Worm (Caenorhabditis elegans) whole organism, L3 larva: ENCODE data around the gene C14C11.7.

ENCODE experiments used
- elt-3 ChIP-seq, 3 experiments: fragments of 150-350 bp in 1 of 3; sonication (generic microtip) in 2 of 3; optimal IDR thresholded peaks; 2 replicates in 2 of 3; 4 replicates in 1 of 3; lab custom pipeline; 2014 to 2017; ENCODE audit warnings: missing biosample characterization in 3 of 3, missing genetic modification characterization in 3 of 3
- fos-1 ChIP-seq: fragments of 150-350 bp; optimal IDR thresholded peaks from 2 replicates; lab custom pipeline; 2014; ENCODE audit warnings: missing biosample characterization, missing genetic modification characterization
- jun-1 ChIP-seq: fragments of 150-350 bp; optimal IDR thresholded peaks from 2 replicates; lab custom pipeline; 2014; ENCODE audit warnings: missing biosample characterization, missing genetic modification reagents, missing genetic modification characterization
- nhr-11 ChIP-seq: fragments of 150-350 bp; optimal IDR thresholded peaks from 2 replicates; lab custom pipeline; 2014; ENCODE audit warnings: missing biosample characterization, missing genetic modification characterization
- nhr-23 ChIP-seq: fragments of 150-350 bp; optimal IDR thresholded peaks from 2 replicates; lab custom pipeline; 2014; ENCODE audit warnings: missing biosample characterization, missing genetic modification reagents, missing genetic modification characterization
- nhr-237 ChIP-seq: fragments of 150-350 bp; optimal IDR thresholded peaks from 2 replicates; lab custom pipeline; 2014; ENCODE audit warnings: missing biosample characterization, missing genetic modification characterization
- nhr-25 ChIP-seq: sonication (generic microtip); optimal IDR thresholded peaks from 2 replicates; lab custom pipeline; 2017; ENCODE audit warnings: missing biosample characterization, missing genetic modification characterization
- zag-1 ChIP-seq: fragments of 150-350 bp; optimal IDR thresholded peaks from 2 replicates; lab custom pipeline; 2014; ENCODE audit warnings: missing biosample characterization, missing genetic modification characterization

- TF ChIP-seq nhr-11 (tag; lab: Kevin White, UChicago), result no peak
- no peak for TF ChIP-seq zag-1
- TF ChIP-seq fos-1 (tag; lab: Kevin White, UChicago), result no peak
- TF ChIP-seq nhr-23 (tag; lab: Kevin White, UChicago), result no peak
- TF ChIP-seq nhr-25 (tag; lab: Kevin White, UChicago), result no peak
- no peak for TF ChIP-seq nhr-237 (tag; lab: Kevin White, UChicago)
- no peak for TF ChIP-seq jun-1 (tag; lab: Kevin White, UChicago)
- no peak for TF ChIP-seq elt-3 (tag; optimal IDR thresholded peaks at IDR 0.05; lab: Kevin White, UChicago)
These were observed 16.6 kb upstream of the C14C11.7 start, which contains the start of gene prp-39 for ce11 chrV:5682530-5682929.
